Worm (Caenorhabditis elegans) whole organism, early embryonic: ENCODE measurements around the gene T23D5.3.
"Not testable (repeated sequence)": the region's sequence is repeated elsewhere in the genome, so short reads cannot be mapped to it uniquely, and the experiment has no call there.

Source experiments
- B0310.2 ChIP-seq: sonication (generic microtip); optimal IDR thresholded peaks from 2 replicates; lab custom pipeline; 2016; ENCODE audit warnings: mild to moderate bottlenecking, missing genetic modification characterization, missing compliant biosample characterization
- F13C5.2 ChIP-seq: sonication (generic microtip); optimal IDR thresholded peaks from 2 replicates; lab custom pipeline; 2017; ENCODE audit warnings: mild to moderate bottlenecking, missing genetic modification characterization, inconsistent platforms, missing compliant biosample characterization
- aly-1 ChIP-seq: sonication (generic microtip); optimal IDR thresholded peaks from 2 replicates; lab custom pipeline; 2016; ENCODE audit warnings: missing genetic modification characterization, missing compliant biosample characterization
- ama-1 ChIP-seq: fragments of 150-350 bp; optimal IDR thresholded peaks from 2 replicates; lab custom pipeline; 2014
- ceh-13 ChIP-seq: fragments of 200-800 bp; sonication (Bioruptor generic); optimal IDR thresholded peaks from 2 replicates; lab custom pipeline; 2018; ENCODE audit warnings: mild to moderate bottlenecking, missing genetic modification characterization, missing compliant biosample characterization
- ceh-36 ChIP-seq: sonication (generic microtip); optimal IDR thresholded peaks from 2 replicates; lab custom pipeline; 2016; ENCODE audit warnings: missing genetic modification characterization, inconsistent platforms, missing compliant biosample characterization
- ets-7 ChIP-seq: sonication (generic microtip); optimal IDR thresholded peaks from 2 replicates; lab custom pipeline; 2016; ENCODE audit warnings: missing genotype, missing genetic modification characterization, missing compliant biosample characterization
- flt-1 ChIP-seq: fragments of 200-800 bp; sonication (Bioruptor generic); IDR thresholded peaks from 2 replicates; pipeline ENCODE4 v1.3.6; 2022; ENCODE audit warnings: missing genetic modification characterization, missing compliant biosample characterization
- hmbx-1 ChIP-seq: sonication (generic microtip); optimal IDR thresholded peaks from 2 replicates; lab custom pipeline; 2016; ENCODE audit warnings: mild to moderate bottlenecking, missing genetic modification characterization, missing compliant biosample characterization
- hmg-4 ChIP-seq: fragments of 200-800 bp; sonication (Bioruptor generic); optimal IDR thresholded peaks from 2 replicates; lab custom pipeline; 2018; ENCODE audit warnings: mild to moderate bottlenecking, missing genetic modification characterization, missing compliant biosample characterization
- hnd-1 ChIP-seq: sonication (generic microtip); optimal IDR thresholded peaks from 2 replicates; lab custom pipeline; 2016; ENCODE audit warnings: missing genetic modification characterization, missing compliant biosample characterization
- pes-1 ChIP-seq: fragments of 200-800 bp; sonication (Bioruptor generic); IDR thresholded peaks from 2 replicates; pipeline ENCODE4 v1.3.6; 2022; ENCODE audit warnings: missing genetic modification reagents, missing genetic modification characterization, missing compliant biosample characterization
- scrt-1 ChIP-seq: fragments of 200-800 bp; sonication (Bioruptor generic); IDR thresholded peaks from 2 replicates; pipeline ENCODE4 v1.3.6; 2022; ENCODE audit warnings: missing genetic modification characterization, missing compliant biosample characterization
- sea-1 ChIP-seq: fragments of 200-800 bp; sonication (Bioruptor generic); conservative IDR thresholded peaks from 2 replicates; pipeline ENCODE4 v1.3.6; 2022; ENCODE audit warnings: missing genetic modification characterization, missing compliant biosample characterization
- tbx-11 ChIP-seq: fragments of 200-800 bp; sonication (Bioruptor generic); IDR thresholded peaks from 2 replicates; pipeline ENCODE4 v1.3.6; 2022; ENCODE audit warnings: missing genetic modification characterization, missing compliant biosample characterization
- tbx-37 ChIP-seq: fragments of 200-800 bp; sonication (Bioruptor generic); conservative IDR thresholded peaks from 2 replicates; pipeline ENCODE4 v1.3.6; 2022; ENCODE audit warnings: missing genetic modification reagents, missing genetic modification characterization, missing compliant biosample characterization
- tra-4 ChIP-seq: sonication (generic microtip); optimal IDR thresholded peaks from 2 replicates; lab custom pipeline; 2017; ENCODE audit warnings: missing genetic modification characterization, missing compliant biosample characterization

Gene T23D5.3

DNA sequence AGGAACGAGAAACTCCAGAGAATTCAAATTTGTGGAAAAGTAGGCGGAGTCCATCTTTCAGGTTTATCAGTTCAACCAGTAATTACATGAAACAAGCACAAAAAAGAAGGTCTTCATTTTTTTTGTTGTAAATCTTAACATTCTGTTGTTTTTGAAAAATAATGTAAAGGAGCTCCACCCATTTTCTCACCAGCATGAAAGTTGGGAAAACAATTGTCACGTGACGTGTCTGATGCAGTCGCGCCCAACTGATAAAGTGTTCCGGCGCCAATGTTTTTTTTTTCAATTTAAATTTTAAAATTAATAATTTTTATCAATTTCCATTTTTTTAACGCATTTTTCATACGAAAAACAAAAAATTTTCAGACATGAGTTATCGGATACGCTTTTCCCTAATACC, 35.6 kb upstream of the T23D5.3 start, which contains the start of gene F57A10.4:
F57A10.4 (plus strand) TSS at position 367 of the 400 bp plus-strand sequence.
- no peak for TF ChIP-seq tra-4 (tag; lab: Kevin White, UChicago)
- no peak for TF ChIP-seq pes-1 (GFP tag; lab: Robert Waterston, UW)
- TF ChIP-seq flt-1: no peak
- no peak for TF ChIP-seq hnd-1
- TF ChIP-seq sea-1 (GFP tag; lab: Robert Waterston, UW): no peak
- no peak for TF ChIP-seq tbx-11 (GFP tag; lab: Robert Waterston, UW)
- no peak for TF ChIP-seq aly-1 (tag; lab: Kevin White, UChicago)
- TF ChIP-seq tbx-37: no peak
- TF ChIP-seq hmg-4: no peak
- TF ChIP-seq B0310.2 (tag; lab: Kevin White, UChicago): no peak

- peak; percentile 28; the same call in 1 of the 2 replicates for TF ChIP-seq flt-1
- peak; percentile 73 for TF ChIP-seq pes-1 (GFP tag; lab: Robert Waterston, UW)
- peak; percentile 51; the same call in 1 of the 2 replicates for TF ChIP-seq scrt-1 (GFP tag; lab: Robert Waterston, UW)
Measured at ce11 chrV:15767385-15767784, 33.9 kb upstream of the T23D5.3 start.

DNA sequence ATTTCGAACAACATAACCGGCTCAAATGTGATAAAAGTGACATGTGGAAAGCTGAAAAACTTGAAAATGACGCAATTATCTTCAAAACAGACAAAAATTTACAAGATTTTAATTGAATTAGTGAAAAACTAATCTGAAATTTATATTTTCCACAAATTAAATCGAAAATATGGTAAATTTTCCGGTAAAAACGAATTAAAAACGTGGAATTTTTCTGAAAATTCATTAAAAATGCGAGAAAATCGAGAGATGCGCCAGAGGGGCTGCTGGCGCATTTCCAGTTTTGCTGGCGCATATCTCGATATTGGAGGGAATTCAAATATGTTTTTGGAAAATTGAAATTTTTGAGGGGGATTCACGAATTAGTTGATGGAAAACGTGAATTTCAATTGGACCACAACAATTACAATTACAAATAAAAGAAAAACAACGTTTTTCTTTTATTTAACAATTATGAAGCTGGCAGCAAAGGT, 32.7 kb upstream of the T23D5.3 start, which contains the start of the genes haf-3 and F57A10.2:
haf-3 (minus strand) TSS at position 51 of the 473 bp plus-strand sequence.
F57A10.2 (plus strand) TSS at position 454 of the 473 bp plus-strand sequence.
- peak; percentile 66 for TF ChIP-seq F13C5.2 (tag; lab: Kevin White, UChicago)
- no peak for TF ChIP-seq tbx-37
- 0 out of 2 replicates have a peak, but pooled peaks have one; percentile 13 for TF ChIP-seq flt-1

DNA sequence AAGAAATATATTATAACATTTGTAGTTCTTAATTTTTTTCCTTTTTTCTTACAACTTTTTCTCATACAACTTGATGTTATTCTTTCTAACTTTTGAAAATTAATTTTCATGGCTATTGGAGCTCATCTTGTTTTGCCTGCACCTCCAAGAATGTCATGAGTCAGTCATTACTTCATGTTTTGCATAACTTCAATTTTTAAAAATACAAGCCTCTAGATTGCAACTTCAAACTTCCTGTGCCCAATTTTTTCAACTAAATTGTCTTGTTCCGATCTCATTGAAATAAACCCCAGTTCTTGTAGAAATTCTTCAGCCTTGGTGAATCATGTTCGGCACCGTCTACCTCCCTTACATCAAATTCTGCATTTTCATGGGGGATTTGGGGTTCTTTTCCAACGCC, 25.0 kb upstream of the T23D5.3 start, which contains the start of gene str-9:
str-9 (plus strand) TSS at position 301 of the 400 bp plus-strand sequence.
- TF ChIP-seq aly-1 (tag; lab: Kevin White, UChicago): no peak
- no peak for TF ChIP-seq ets-7 (tag; lab: Kevin White, UChicago)
- TF ChIP-seq tbx-37: no peak
- no peak for TF ChIP-seq hnd-1
- no peak for TF ChIP-seq ama-1 (lab: Kevin White, UChicago)
- TF ChIP-seq sea-1 (GFP tag; lab: Robert Waterston, UW): no peak
- no peak for TF ChIP-seq pes-1 (GFP tag; lab: Robert Waterston, UW)
- no peak for TF ChIP-seq tbx-11 (GFP tag; lab: Robert Waterston, UW)
- TF ChIP-seq tra-4 (tag; lab: Kevin White, UChicago): no peak
- no peak for TF ChIP-seq hmbx-1
- no peak for TF ChIP-seq scrt-1 (GFP tag; lab: Robert Waterston, UW)
- TF ChIP-seq hmg-4: no peak
- TF ChIP-seq ceh-13 (GFP tag; lab: Kevin White, UChicago): no peak
- TF ChIP-seq ceh-36 (tag; lab: Kevin White, UChicago): no peak
- no peak for TF ChIP-seq B0310.2 (tag; lab: Kevin White, UChicago)
- no peak for TF ChIP-seq flt-1
- no peak for TF ChIP-seq F13C5.2 (tag; lab: Kevin White, UChicago)

DNA sequence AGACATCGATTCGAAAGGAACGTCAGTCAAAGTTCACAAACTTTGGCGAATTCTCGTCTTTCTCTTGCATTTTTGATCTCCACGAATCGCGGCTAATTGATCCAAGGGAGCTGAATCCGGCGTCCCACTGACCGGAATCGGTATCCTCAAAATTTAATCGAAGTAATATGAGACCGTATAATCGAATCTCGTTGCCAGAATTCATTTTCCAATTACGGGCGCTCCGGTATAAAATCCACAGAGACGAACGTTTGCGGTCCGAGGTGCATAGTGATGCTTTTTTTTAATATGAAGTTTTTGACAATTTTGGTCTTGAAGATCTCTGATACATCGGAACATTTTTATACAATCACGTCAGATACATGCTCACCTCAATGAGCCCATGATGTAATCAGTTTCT, 24.2 kb upstream of the T23D5.3 start:
- no peak for TF ChIP-seq hmbx-1
- TF ChIP-seq ceh-13 (GFP tag; lab: Kevin White, UChicago): no peak
- TF ChIP-seq F13C5.2 (tag; lab: Kevin White, UChicago): no peak
- TF ChIP-seq hnd-1: no peak
- TF ChIP-seq hmg-4: no peak
- no peak for TF ChIP-seq ets-7 (tag; lab: Kevin White, UChicago)
- TF ChIP-seq aly-1 (tag; lab: Kevin White, UChicago): no peak
- TF ChIP-seq flt-1: no peak
- no peak for TF ChIP-seq tbx-37
- TF ChIP-seq pes-1 (GFP tag; lab: Robert Waterston, UW): no peak
- no peak for TF ChIP-seq tra-4 (tag; lab: Kevin White, UChicago)
- no peak for TF ChIP-seq B0310.2 (tag; lab: Kevin White, UChicago)
- no peak for TF ChIP-seq sea-1 (GFP tag; lab: Robert Waterston, UW)
- TF ChIP-seq ama-1 (lab: Kevin White, UChicago): no peak
- TF ChIP-seq ceh-36 (tag; lab: Kevin White, UChicago): no peak
- no peak for TF ChIP-seq scrt-1 (GFP tag; lab: Robert Waterston, UW)

DNA sequence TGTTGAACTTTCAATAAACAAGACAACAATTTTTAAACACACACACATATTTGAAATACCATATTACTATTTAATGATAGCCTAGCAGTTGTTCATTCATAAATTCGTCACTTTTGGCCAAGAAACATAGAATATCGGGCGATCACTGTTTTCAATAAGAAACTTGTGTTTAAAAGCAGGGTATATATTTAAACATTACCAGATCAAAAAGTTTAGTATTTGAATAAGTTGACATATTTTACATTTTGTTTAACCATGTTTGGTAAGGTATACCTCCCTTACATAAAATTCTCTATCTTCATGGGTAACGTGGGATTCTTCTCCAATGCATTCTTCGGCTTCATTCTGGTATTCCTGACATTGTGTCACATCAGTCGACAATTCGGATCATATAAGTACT, 21.3 kb upstream of the T23D5.3 start, which contains the start of gene str-8:
str-8 (plus strand) TSS at position 301 of the 400 bp plus-strand sequence.
- not testable (repeated sequence) for TF ChIP-seq B0310.2 (tag; lab: Kevin White, UChicago); hmg-4; scrt-1 (GFP tag; lab: Robert Waterston, UW)

ce11 chrV:15752941-15753340, 19.5 kb upstream of the T23D5.3 start, which contains the start of gene str-5:
str-5 (plus strand) TSS chrV:15753241.
- not testable (repeated sequence) for TF ChIP-seq aly-1 (tag; lab: Kevin White, UChicago); hmg-4; tbx-11 (GFP tag; lab: Robert Waterston, UW)

DNA sequence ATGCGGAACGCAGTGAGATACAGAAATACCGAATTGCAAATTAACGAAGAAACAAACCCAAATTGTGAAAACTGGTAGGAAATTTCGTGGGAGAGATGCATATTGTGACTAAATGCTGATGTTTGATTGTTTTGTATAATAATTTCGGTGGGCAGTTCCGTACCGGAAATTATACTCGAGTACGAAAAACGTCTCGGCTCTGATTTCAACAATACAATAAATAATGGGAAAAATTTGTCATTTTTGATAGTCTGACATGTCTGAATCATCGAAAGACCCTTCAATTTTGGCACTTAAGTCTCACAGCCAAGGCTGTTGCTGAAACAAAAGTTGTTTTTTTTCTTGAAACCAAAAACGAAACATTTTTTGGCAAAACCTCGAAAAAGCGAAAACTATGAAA, 18.6 kb upstream of the T23D5.3 start, which contains the start of gene str-43:
str-43 (minus strand) TSS at position 101 of the 400 bp plus-strand sequence.
- TF ChIP-seq hmbx-1: no peak
- TF ChIP-seq sea-1 (GFP tag; lab: Robert Waterston, UW): no peak
- TF ChIP-seq pes-1 (GFP tag; lab: Robert Waterston, UW): no peak
- no peak for TF ChIP-seq ets-7 (tag; lab: Kevin White, UChicago)
- TF ChIP-seq B0310.2 (tag; lab: Kevin White, UChicago): no peak
- TF ChIP-seq hnd-1: no peak
- TF ChIP-seq aly-1 (tag; lab: Kevin White, UChicago): no peak
- no peak for TF ChIP-seq ceh-36 (tag; lab: Kevin White, UChicago)
- TF ChIP-seq hmg-4: no peak
- no peak for TF ChIP-seq ama-1 (lab: Kevin White, UChicago)
- no peak for TF ChIP-seq ceh-13 (GFP tag; lab: Kevin White, UChicago)
- TF ChIP-seq tra-4 (tag; lab: Kevin White, UChicago): no peak
- no peak for TF ChIP-seq flt-1
- no peak for TF ChIP-seq tbx-37
- TF ChIP-seq F13C5.2 (tag; lab: Kevin White, UChicago): no peak
- no peak for TF ChIP-seq scrt-1 (GFP tag; lab: Robert Waterston, UW)
- TF ChIP-seq tbx-11 (GFP tag; lab: Robert Waterston, UW): no peak
